Worm (Caenorhabditis elegans): ENCODE data around the gene F56D6.9.

The F56D6.9 gene

ce11 chrIV:3878283-3878938 lies 13.7 kb upstream of the F56D6.9 start, which contains the start of gene F37C4.6:
F37C4.6 (minus strand) TSS chrIV:3878333.
- TF ChIP-seq elt-2 (tag; optimal IDR thresholded peaks at IDR 0.05) (peak; percentile 70), ceh-8 (GFP tag; optimal IDR thresholded peaks at IDR 0.05) (no peak)

- TF ChIP-seq fkh-10 (GFP tag; optimal IDR thresholded peaks at IDR 0.05) (no peak), lin-13 (GFP tag; optimal IDR thresholded peaks at IDR 0.05) (no peak), elt-3 (tag; optimal IDR thresholded peaks at IDR 0.05) (no peak), nhr-85 (tag) (no peak), isw-1 (GFP tag; IDR thresholded peaks at IDR 0.05) (no peak), blmp-1 (tag; optimal IDR thresholded peaks at IDR 0.05) (no peak), mab-9 (GFP tag; IDR thresholded peaks at IDR 0.05) (no peak), mep-1 (tag; optimal IDR thresholded peaks at IDR 0.05) (no peak), efl-3 (GFP tag; optimal IDR thresholded peaks at IDR 0.05) (no peak), zip-4 (GFP tag; optimal IDR thresholded peaks at IDR 0.05) (no peak), egl-13 (tag; optimal IDR thresholded peaks at IDR 0.05) (no peak)
These were observed 11.0 kb upstream of the F56D6.9 start, which contains the start of the genes F37C4.8 and oac-23 for ce11 chrIV:3881119-3881518. F37C4.8 (minus strand) TSS chrIV:3881219. oac-23 (plus strand) TSS chrIV:3881441.

DNA sequence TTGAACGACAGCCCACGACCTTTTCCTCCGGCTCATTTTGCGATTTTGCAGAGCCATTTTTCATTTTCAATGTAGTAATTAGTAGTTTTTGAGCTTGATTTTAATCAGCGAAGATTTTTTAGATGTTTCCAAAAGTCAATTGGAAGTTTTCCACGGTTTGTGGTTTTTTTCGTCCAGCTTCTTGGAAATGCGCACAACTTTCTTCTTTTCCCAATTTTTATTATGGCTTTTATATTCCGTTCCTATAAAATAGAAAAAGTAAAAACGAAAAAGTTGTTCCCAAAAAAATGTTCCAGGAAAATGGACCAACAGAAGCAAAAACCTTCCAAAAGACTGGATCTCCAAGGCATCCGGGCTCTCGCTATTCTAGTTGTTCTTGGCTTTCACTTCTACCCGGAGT lies 6.8 kb upstream of the F56D6.9 start, which contains the start of gene oac-22:
Gene oac-22 (plus strand): TSS at position 301 of the 400 bp plus-strand sequence.
- TF ChIP-seq sox-4 (tag; optimal IDR thresholded peaks at IDR 0.05) (no peak), nhr-237 (tag; optimal IDR thresholded peaks at IDR 0.05) (no peak), elt-3 (tag; optimal IDR thresholded peaks at IDR 0.05) (no peak), grh-1 (GFP tag; IDR thresholded peaks at IDR 0.05) (no peak), hlh-17 (GFP tag; optimal IDR thresholded peaks at IDR 0.05; ENCODE audit: borderline replicate concordance) (no peak), zip-4 (GFP tag; optimal IDR thresholded peaks at IDR 0.05) (no peak), sptf-1 (tag; optimal IDR thresholded peaks at IDR 0.05) (no peak), fos-1 (tag; optimal IDR thresholded peaks at IDR 0.05) (no peak), ceh-90 (tag; optimal IDR thresholded peaks at IDR 0.05) (no peak), nhr-77 (tag; optimal IDR thresholded peaks at IDR 0.05) (no peak), efl-3 (GFP tag; optimal IDR thresholded peaks at IDR 0.05) (no peak)

ce11 chrIV:3888963-3889362 lies 3.2 kb upstream of the F56D6.9 start, which contains the start of gene oac-21:
oac-21 (plus strand) TSS chrIV:3889263.
- no peak for TF ChIP-seq zag-1 (tag; optimal IDR thresholded peaks at IDR 0.05)
- TF ChIP-seq lin-14 (GFP tag; optimal IDR thresholded peaks at IDR 0.05), result no peak
- no peak for TF ChIP-seq ets-5 (GFP tag; IDR thresholded peaks at IDR 0.05)
- no peak for TF ChIP-seq mep-1 (tag; optimal IDR thresholded peaks at IDR 0.05)
- TF ChIP-seq nhr-237 (tag; optimal IDR thresholded peaks at IDR 0.05), result no peak
- no peak for TF ChIP-seq nhr-47 (tag; optimal IDR thresholded peaks at IDR 0.05)
- TF ChIP-seq mef-2 (tag; optimal IDR thresholded peaks at IDR 0.05), result no peak
- no peak for TF ChIP-seq nhr-84 (tag; optimal IDR thresholded peaks at IDR 0.05)
- no peak for TF ChIP-seq egl-27 (tag; optimal IDR thresholded peaks at IDR 0.05)

DNA sequence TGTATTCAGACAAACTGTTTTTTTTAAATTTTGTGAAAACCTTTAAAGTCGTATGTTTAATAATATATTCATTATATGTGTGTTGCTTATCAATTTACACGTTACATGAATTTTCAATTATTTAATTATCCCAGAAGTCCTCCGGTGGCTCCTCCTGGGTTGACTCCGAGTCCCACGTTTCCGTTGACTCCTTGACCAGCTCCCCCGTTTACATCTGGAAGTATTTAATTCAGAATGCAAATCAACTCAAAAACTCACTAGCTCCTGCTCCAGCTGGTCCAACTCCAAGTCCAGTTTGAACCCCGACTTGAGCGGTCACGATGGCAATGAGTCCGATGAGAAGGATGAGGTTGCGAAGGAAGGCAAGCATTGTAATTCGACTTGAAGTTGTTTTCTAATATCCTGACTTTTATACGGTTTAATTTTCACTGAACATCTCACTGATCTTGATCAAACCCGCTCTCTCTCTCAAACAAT lies 1.9 kb downstream of the F56D6.9 start, which contains the start of gene F56D6.8:
Gene F56D6.8 (minus strand): TSS at position 427 of the 477 bp plus-strand sequence.
- TF ChIP-seq dsc-1 (tag; optimal IDR thresholded peaks at IDR 0.05) (peak; percentile 75), nhr-84 (tag; optimal IDR thresholded peaks at IDR 0.05) (no peak), nhr-12 (tag; optimal IDR thresholded peaks at IDR 0.05) (no peak), unc-98 (GFP tag; IDR thresholded peaks at IDR 0.05) (no peak), ztf-4 (tag; optimal IDR thresholded peaks at IDR 0.05) (no peak), egl-27 (tag; optimal IDR thresholded peaks at IDR 0.05) (no peak), efl-1 (optimal IDR thresholded peaks at IDR 0.05) (no peak), efl-1 (GFP tag; optimal IDR thresholded peaks at IDR 0.05 in 1 of 2) (peak in 1 of 2 experiments; percentile 67), lin-13 (GFP tag; optimal IDR thresholded peaks at IDR 0.05) (no peak), mep-1 (tag; optimal IDR thresholded peaks at IDR 0.05) (no peak), fkh-4 (tag; optimal IDR thresholded peaks at IDR 0.05; ENCODE audit: borderline replicate concordance) (peak; percentile 45), hpl-2 (GFP tag; optimal IDR thresholded peaks at IDR 0.05) (no peak), unc-30 (tag; optimal IDR thresholded peaks at IDR 0.05) (no peak)

Measured in whole organism, L1 larva.